Fruit fly (Drosophila melanogaster): ENCODE measurements around the gene CG2082.

- TF ChIP-seq Hr96 (GFP tag; optimal IDR thresholded peaks at IDR 0.05) (no peak), cnc (optimal IDR thresholded peaks at IDR 0.05) (no peak), toe (GFP tag; optimal IDR thresholded peaks at IDR 0.05) (no peak), CG5204 (GFP tag; optimal IDR thresholded peaks at IDR 0.05) (no peak), cic (GFP tag; optimal IDR thresholded peaks at IDR 0.05) (no peak), CG7045 (GFP tag; optimal IDR thresholded peaks at IDR 0.05) (no peak), CG1620 (GFP tag; optimal IDR thresholded peaks at IDR 0.05) (no peak), CG7101 (tag; optimal IDR thresholded peaks at IDR 0.05) (no peak), CG14711 (tag; optimal IDR thresholded peaks at IDR 0.05) (no peak), Mnt (GFP tag; optimal IDR thresholded peaks at IDR 0.05) (no peak), kay (GFP tag; ENCODE audit: borderline replicate concordance) (peak; percentile 74)
Measured at dm6 chr3R:5754594-5754993, 26.3 kb downstream of the CG2082 start, which contains the start of gene Dcps.
